Fruit fly (Drosophila melanogaster) whole organism, embryonic: ENCODE measurements around the gene Ns4.

ENCODE experiments used
- TFAM ChIP-seq: fragments of 200-800 bp; sonication (Bioruptor generic); optimal IDR thresholded peaks from 2 replicates; lab custom pipeline; 2017; ENCODE audit warnings: missing biosample characterization, missing genetic modification characterization, inconsistent platforms
- jing ChIP-seq: fragments of 200-800 bp; sonication (Bioruptor generic); optimal IDR thresholded peaks from 2 replicates; lab custom pipeline; 2018; ENCODE audit warnings: missing biosample characterization, mild to moderate bottlenecking, missing genetic modification characterization
- sens-2 ChIP-seq: fragments of 200-800 bp; sonication (Bioruptor generic); IDR thresholded peaks from 2 replicates; pipeline ENCODE4 v1.3.6; 2022; ENCODE audit warnings: missing biosample characterization, missing genetic modification characterization

DNA sequence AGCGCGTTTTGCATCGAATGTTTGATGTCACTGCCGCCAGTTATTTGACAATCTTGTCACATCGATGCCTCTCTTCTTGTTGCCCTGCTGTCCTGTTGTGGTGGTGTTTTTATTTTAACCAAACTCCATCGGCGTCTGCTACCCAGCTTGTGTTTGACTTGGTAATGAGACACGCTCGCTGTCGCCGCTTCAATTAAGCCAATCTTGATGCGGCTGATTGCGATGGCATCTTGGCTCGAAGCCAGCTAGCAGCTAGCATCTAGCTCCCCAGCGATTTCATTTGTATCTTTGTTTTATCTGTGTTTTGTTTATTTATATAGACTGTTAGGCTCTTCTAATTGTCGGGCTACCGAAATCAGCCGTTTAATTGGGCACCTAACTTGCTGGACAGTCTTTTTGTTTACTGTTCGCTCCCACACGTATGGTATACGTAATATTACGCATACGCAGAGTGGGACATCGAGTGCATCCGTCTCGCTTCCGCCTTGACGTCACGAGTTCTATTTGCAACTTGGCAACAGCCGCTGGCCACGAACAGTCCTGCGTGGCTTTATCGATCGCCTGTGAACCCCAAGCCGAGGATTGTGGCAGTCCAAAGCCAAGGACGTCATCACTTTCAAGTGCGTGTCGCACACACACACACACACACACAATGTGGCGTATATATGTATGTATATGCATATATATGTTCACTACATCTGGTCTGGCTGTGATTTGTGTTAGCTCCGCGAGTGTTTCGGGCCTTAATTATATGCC is 47.6 kb upstream of the Ns4 start:
- no peak for TF ChIP-seq TFAM (GFP tag; lab: Kevin White, UChicago)
- no peak for TF ChIP-seq sens-2 (GFP tag; lab: Robert Waterston, UW)
- TF ChIP-seq jing = no peak
